Worm (Caenorhabditis elegans): ENCODE data around the gene lin-42.

- TF ChIP-seq nhr-232 (tag; optimal IDR thresholded peaks at IDR 0.05) = no peak
- TF ChIP-seq ets-4 (tag; optimal IDR thresholded peaks at IDR 0.05) = no peak
- no peak for TF ChIP-seq fkh-10 (GFP tag; optimal IDR thresholded peaks at IDR 0.05)
- TF ChIP-seq odd-2 (tag; optimal IDR thresholded peaks at IDR 0.05) = no peak
- no peak for TF ChIP-seq tbx-2 (tag; optimal IDR thresholded peaks at IDR 0.05)
- no peak for TF ChIP-seq unc-55 (GFP tag; optimal IDR thresholded peaks at IDR 0.05)
- TF ChIP-seq nfya-1 (tag; optimal IDR thresholded peaks at IDR 0.05) = no peak
- no peak for TF ChIP-seq tbx-7 (tag; optimal IDR thresholded peaks at IDR 0.05)
- no peak for TF ChIP-seq unc-86 (tag; optimal IDR thresholded peaks at IDR 0.05)
- no peak for TF ChIP-seq nhr-11 (tag; optimal IDR thresholded peaks at IDR 0.05)
- TF ChIP-seq T23F11.4 (GFP tag; optimal IDR thresholded peaks at IDR 0.05) = no peak
Observed at ce11 chrII:1298169-1298568, 46.0 kb upstream of the lin-42 start, which contains the start of gene Y57G7A.1.

Measured in whole organism, late embryonic.